Worm (Caenorhabditis elegans): Measurements from ENCODE around the gene T07F8.4.

ce11 chrII:7161512-7161911, 29.7 kb upstream of the T07F8.4 start, which contains the start of gene C27H5.12:
- TF ChIP-seq skn-1 (tag; optimal IDR thresholded peaks at IDR 0.05): no peak
- TF ChIP-seq gmeb-1 (tag; optimal IDR thresholded peaks at IDR 0.05): no peak
- TF ChIP-seq fos-1 (tag; optimal IDR thresholded peaks at IDR 0.05): no peak
- TF ChIP-seq unc-55 (GFP tag; optimal IDR thresholded peaks at IDR 0.05): no peak
- TF ChIP-seq snpc-4 (tag; optimal IDR thresholded peaks at IDR 0.05): no peak
- no peak for TF ChIP-seq nhr-11 (tag; optimal IDR thresholded peaks at IDR 0.05)
- no peak for TF ChIP-seq nhr-237 (tag; optimal IDR thresholded peaks at IDR 0.05)
- no peak for TF ChIP-seq nhr-21 (tag; optimal IDR thresholded peaks at IDR 0.05)
- TF ChIP-seq R02D3.7 (tag; optimal IDR thresholded peaks at IDR 0.05): no peak
